Worm (Caenorhabditis elegans): Measurements from ENCODE around the gene C25F9.9.
"Not testable (repeated sequence)": the region's sequence is repeated elsewhere in the genome, so short reads cannot be mapped to it uniquely, and the experiment has no call there.

- TF ChIP-seq snpc-4 (tag; optimal IDR thresholded peaks at IDR 0.05): peak; percentile 48
- not testable (repeated sequence) for TF ChIP-seq aly-2 (tag; optimal IDR thresholded peaks at IDR 0.05); irx-1 (tag; optimal IDR thresholded peaks at IDR 0.05); unc-62 (GFP tag; optimal IDR thresholded peaks at IDR 0.05); ceh-8 (GFP tag; optimal IDR thresholded peaks at IDR 0.05)
Observed at ce11 chrV:19466775-19467174, 50.4 kb downstream of the C25F9.9 start.
